Fruit fly (Drosophila melanogaster) whole organism, embryonic: Measurements from ENCODE around the gene CG31664.

Experiments used
- CG10147 ChIP-seq: fragments of 200-800 bp; sonication (Bioruptor generic); optimal IDR thresholded peaks from 2 replicates; lab custom pipeline; 2019; ENCODE audit warnings: missing biosample characterization, mild to moderate bottlenecking, missing genetic modification characterization, moderate library complexity
- CG1024 ChIP-seq: fragments of 200-800 bp; sonication (Bioruptor generic); IDR thresholded peaks from 2 replicates; pipeline ENCODE4 v1.3.6; 2022; ENCODE audit warnings: missing biosample characterization, missing genetic modification characterization
- CG10274 ChIP-seq: fragments of 200-800 bp; sonication (Bioruptor generic); optimal IDR thresholded peaks from 3 replicates; lab custom pipeline; 2017; ENCODE audit warnings: missing biosample characterization, mild to moderate bottlenecking, missing genetic modification characterization
- CG10543 ChIP-seq: fragments of 200-800 bp; sonication (Bioruptor generic); optimal IDR thresholded peaks from 3 replicates; lab custom pipeline; 2017; ENCODE audit warnings: missing biosample characterization, mild to moderate bottlenecking, missing genetic modification characterization, moderate library complexity
- CG11504 ChIP-seq: fragments of 200-800 bp; sonication (Bioruptor generic); optimal IDR thresholded peaks from 3 replicates; lab custom pipeline; 2019; ENCODE audit warnings: missing biosample characterization, mild to moderate bottlenecking, missing genetic modification characterization, moderate library complexity
- CG11560 ChIP-seq: fragments of 200-800 bp; sonication (Bioruptor generic); IDR thresholded peaks from 3 replicates; pipeline ENCODE4 v1.3.6; 2022; ENCODE audit warnings: missing biosample characterization, missing genetic modification characterization
- CG11696 ChIP-seq: fragments of 200-800 bp; sonication (Bioruptor generic); IDR thresholded peaks from 2 replicates; pipeline ENCODE4 v1.3.6; 2022; ENCODE audit warnings: missing biosample characterization, missing genetic modification characterization
- CG11723 ChIP-seq: fragments of 200-800 bp; sonication (Bioruptor generic); optimal IDR thresholded peaks from 2 replicates; lab custom pipeline; 2017; ENCODE audit warnings: missing biosample characterization, mild to moderate bottlenecking, missing genetic modification characterization
- CG14441 ChIP-seq: fragments of 200-800 bp; sonication (Bioruptor generic); IDR thresholded peaks from 2 replicates; pipeline ENCODE4 v1.3.6; 2022; ENCODE audit warnings: missing biosample characterization, missing genetic modification characterization
- CG17359 ChIP-seq: fragments of 200-800 bp; sonication (Bioruptor generic); optimal IDR thresholded peaks from 3 replicates; lab custom pipeline; 2018; ENCODE audit warnings: missing biosample characterization, mild to moderate bottlenecking, missing genetic modification characterization, moderate library complexity
- CG2129 ChIP-seq: fragments of 200-800 bp; sonication (Bioruptor generic); IDR thresholded peaks from 2 replicates; pipeline ENCODE4 v1.3.6; 2022; ENCODE audit warnings: missing biosample characterization, missing genetic modification characterization; ENCODE audit not compliant: partially characterized antibody
- CG2678 ChIP-seq: fragments of 200-800 bp; sonication (Bioruptor generic); optimal IDR thresholded peaks from 3 replicates; lab custom pipeline; 2019; ENCODE audit warnings: missing biosample characterization, mild to moderate bottlenecking, missing genetic modification characterization, moderate library complexity
- CG2875 ChIP-seq: fragments of 200-800 bp; sonication (Bioruptor generic); optimal IDR thresholded peaks from 2 replicates; lab custom pipeline; 2017; ENCODE audit warnings: missing biosample characterization, mild to moderate bottlenecking, missing genetic modification characterization, missing genetic modification reagents
- CG32532 ChIP-seq: fragments of 200-800 bp; sonication (Bioruptor generic); IDR thresholded peaks from 2 replicates; pipeline ENCODE4 v1.3.6; 2022; ENCODE audit warnings: missing biosample characterization, missing genetic modification characterization
- CG3847 ChIP-seq: fragments of 200-800 bp; sonication (Bioruptor generic); IDR thresholded peaks from 2 replicates; pipeline ENCODE4 v1.3.6; 2022; ENCODE audit warnings: missing biosample characterization, missing genetic modification characterization
- CG43689 ChIP-seq: fragments of 200-800 bp; sonication (Bioruptor generic); IDR thresholded peaks from 2 replicates; pipeline ENCODE4 v1.3.6; 2022; ENCODE audit warnings: missing biosample characterization, missing genetic modification characterization
- CG4820 ChIP-seq: fragments of 200-800 bp; sonication (Bioruptor generic); optimal IDR thresholded peaks from 3 replicates; lab custom pipeline; 2016; ENCODE audit warnings: missing biosample characterization, missing genetic modification characterization
- CG7556 ChIP-seq: fragments of 200-800 bp; sonication (Bioruptor generic); optimal IDR thresholded peaks from 2 replicates; lab custom pipeline; 2017; ENCODE audit warnings: missing biosample characterization, mild to moderate bottlenecking, missing genetic modification characterization
- CG8765 ChIP-seq: fragments of 200-800 bp; sonication (Bioruptor generic); IDR thresholded peaks from 2 replicates; pipeline ENCODE4 v1.3.6; 2022; ENCODE audit warnings: missing biosample characterization, missing genetic modification characterization
- D19A ChIP-seq: fragments of 200-800 bp; optimal IDR thresholded peaks from 3 replicates; lab custom pipeline; 2019; ENCODE audit warnings: missing biosample characterization, mild to moderate bottlenecking, missing genetic modification characterization, moderate library complexity
- D19B ChIP-seq: fragments of 200-800 bp; sonication (Bioruptor generic); optimal IDR thresholded peaks from 2 replicates; lab custom pipeline; 2017; ENCODE audit warnings: missing biosample characterization, mild to moderate bottlenecking, missing genetic modification characterization
- Deaf1 ChIP-seq: fragments of 200-800 bp; optimal IDR thresholded peaks from 3 replicates; lab custom pipeline; 2019; ENCODE audit warnings: missing biosample characterization, mild to moderate bottlenecking, missing genetic modification characterization, moderate library complexity
- Dref ChIP-seq: fragments of 200-800 bp; sonication (Bioruptor generic); IDR thresholded peaks from 2 replicates; pipeline ENCODE4 v1.3.6; 2022; ENCODE audit warnings: missing biosample characterization, missing genetic modification characterization
- Ets65A ChIP-seq: fragments of 200-800 bp; sonication (Bioruptor generic); peaks from one replicate; lab custom pipeline; 2016; ENCODE audit warnings: missing biosample characterization, missing genetic modification characterization
- H15 ChIP-seq: fragments of 200-800 bp; sonication (Bioruptor generic); IDR thresholded peaks from 3 replicates; pipeline ENCODE4 v1.3.6; 2022; ENCODE audit warnings: missing biosample characterization, missing genetic modification characterization
- HHEX ChIP-seq: fragments of 200-800 bp; sonication (Bioruptor generic); optimal IDR thresholded peaks from 3 replicates; lab custom pipeline; 2017; ENCODE audit warnings: missing biosample characterization, mild to moderate bottlenecking, missing genetic modification characterization, missing genetic modification reagents
- HLH3B ChIP-seq: fragments of 200-800 bp; sonication (Bioruptor generic); IDR thresholded peaks from 2 replicates; pipeline ENCODE4 v1.3.6; 2022; ENCODE audit warnings: missing biosample characterization, missing genetic modification characterization
- Mes4 ChIP-seq: fragments of 200-800 bp; sonication (Bioruptor generic); optimal IDR thresholded peaks from 2 replicates; lab custom pipeline; 2016; ENCODE audit warnings: missing biosample characterization, missing genetic modification characterization
- Ptx1 ChIP-seq: fragments of 200-800 bp; sonication (Bioruptor generic); IDR thresholded peaks from 2 replicates; pipeline ENCODE4 v1.3.6; 2022; ENCODE audit warnings: missing biosample characterization, missing genetic modification characterization
- Rfx ChIP-seq: fragments of 200-800 bp; sonication (Bioruptor generic); IDR thresholded peaks from 2 replicates; pipeline ENCODE4 v1.3.6; 2022; ENCODE audit warnings: missing biosample characterization, missing genetic modification characterization
- Sox102F ChIP-seq: fragments of 200-800 bp; sonication (Bioruptor generic); optimal IDR thresholded peaks from 2 replicates; lab custom pipeline; 2018; ENCODE audit warnings: missing biosample characterization, mild to moderate bottlenecking, missing genetic modification characterization, moderate library complexity
- ase ChIP-seq: fragments of 200-800 bp; sonication (Bioruptor generic); IDR thresholded peaks from 3 replicates; pipeline ENCODE4 v1.3.6; 2022; ENCODE audit warnings: missing biosample characterization, missing genetic modification characterization
- az2 ChIP-seq: fragments of 200-800 bp; sonication (Bioruptor generic); optimal IDR thresholded peaks from 3 replicates; lab custom pipeline; 2016; ENCODE audit warnings: missing biosample characterization, missing genetic modification characterization
- ci ChIP-seq: fragments of 200-800 bp; sonication (Bioruptor generic); IDR thresholded peaks from 3 replicates; pipeline ENCODE4 v1.3.6; 2022; ENCODE audit warnings: missing biosample characterization, missing genetic modification characterization
- dan ChIP-seq: fragments of 200-800 bp; sonication (Bioruptor generic); IDR thresholded peaks from 2 replicates; pipeline ENCODE4 v1.3.6; 2022; ENCODE audit warnings: missing biosample characterization, missing genetic modification characterization
- dysf ChIP-seq: fragments of 200-800 bp; sonication (Bioruptor generic); IDR thresholded peaks from 3 replicates; pipeline ENCODE4 v1.3.6; 2022; ENCODE audit warnings: missing biosample characterization, missing genetic modification characterization
- eyg ChIP-seq: fragments of 200-800 bp; sonication (Bioruptor generic); optimal IDR thresholded peaks from 3 replicates; lab custom pipeline; 2016; ENCODE audit warnings: missing biosample characterization, missing genetic modification characterization
- gce ChIP-seq: fragments of 200-800 bp; sonication (Bioruptor generic); IDR thresholded peaks from 3 replicates; pipeline ENCODE4 v1.3.6; 2022; ENCODE audit warnings: missing biosample characterization, missing genetic modification characterization
- gem ChIP-seq: fragments of 200-800 bp; sonication (Bioruptor generic); optimal IDR thresholded peaks from 2 replicates; lab custom pipeline; 2019; ENCODE audit warnings: missing biosample characterization, mild to moderate bottlenecking, missing genetic modification characterization, moderate library complexity
- grau ChIP-seq: fragments of 200-800 bp; optimal IDR thresholded peaks from 3 replicates; lab custom pipeline; 2019; ENCODE audit warnings: missing biosample characterization, mild to moderate bottlenecking, missing genetic modification characterization, moderate library complexity
- gro ChIP-seq: fragments of 200-800 bp; sonication (Bioruptor generic); optimal IDR thresholded peaks from 2 replicates; lab custom pipeline; 2016; ENCODE audit warnings: missing biosample characterization, missing genetic modification characterization
- ind ChIP-seq: fragments of 200-800 bp; sonication (Bioruptor generic); optimal IDR thresholded peaks from 3 replicates; lab custom pipeline; 2016; ENCODE audit warnings: missing biosample characterization, missing genetic modification characterization
- kah ChIP-seq: fragments of 200-800 bp; sonication (Bioruptor generic); optimal IDR thresholded peaks from 2 replicates; lab custom pipeline; 2018; ENCODE audit warnings: missing biosample characterization, mild to moderate bottlenecking, missing genetic modification characterization
- lab ChIP-seq: fragments of 200-800 bp; sonication (Bioruptor generic); optimal IDR thresholded peaks from 3 replicates; lab custom pipeline; 2017; ENCODE audit warnings: missing biosample characterization, missing genetic modification characterization, mild to moderate bottlenecking, moderate library complexity, missing genetic modification reagents
- pan ChIP-seq, 4 experiments: fragments of >200 bp in 3 of 4; fragments of 200-800 bp in 1 of 4; sonication (Bioruptor generic) in 1 of 4; optimal IDR thresholded peaks in 3 of 4; IDR thresholded peaks in 1 of 4; 2 replicates each; pipeline versions ENCODE4 v1.3.6 to Lab custom; 2017 to 2022; ENCODE audit warnings: missing biosample characterization in 2 of 4, missing genetic modification characterization in 2 of 4, mixed read lengths in 1 of 4
- peb ChIP-seq: fragments of 200-800 bp; sonication (Bioruptor generic); IDR thresholded peaks from 2 replicates; pipeline ENCODE4 v1.3.6; 2022; ENCODE audit warnings: missing biosample characterization, missing genetic modification characterization
- row ChIP-seq: fragments of 200-800 bp; sonication (Bioruptor generic); IDR thresholded peaks from 3 replicates; pipeline ENCODE4 v1.3.6; 2022; ENCODE audit warnings: missing biosample characterization, missing genetic modification characterization
- sd ChIP-seq: fragments of 200-800 bp; sonication (Bioruptor generic); optimal IDR thresholded peaks from 3 replicates; lab custom pipeline; 2018; ENCODE audit warnings: missing biosample characterization, mild to moderate bottlenecking, missing genetic modification characterization, moderate library complexity
- seq ChIP-seq: fragments of 200-800 bp; sonication (Bioruptor generic); IDR thresholded peaks from 2 replicates; pipeline ENCODE4 v1.3.6; 2022; ENCODE audit warnings: missing biosample characterization, missing genetic modification characterization
- slbo ChIP-seq: fragments of 200-800 bp; sonication (Bioruptor generic); IDR thresholded peaks from 2 replicates; pipeline ENCODE4 v1.3.6; 2022; ENCODE audit warnings: missing biosample characterization, missing genetic modification characterization

CG31664 gene

dm6 chr2L:1839019-1839418 is 12.7 kb upstream of the CG31664 start (continued):
- TF ChIP-seq kah (GFP tag; lab: Kevin White, UChicago): no peak
- no peak for TF ChIP-seq ase (GFP tag; lab: Robert Waterston, UW)
- TF ChIP-seq CG2875 (GFP tag; lab: Kevin White, UChicago): no peak
- no peak for TF ChIP-seq grau
- peak; percentile 88 for TF ChIP-seq Ets65A
- TF ChIP-seq CG3847 (GFP tag; lab: Robert Waterston, UW): peak; percentile 23; the same call in 1 of the 2 replicates
- TF ChIP-seq CG10543: no peak
- no peak for TF ChIP-seq CG43689 (GFP tag; lab: Robert Waterston, UW)
- TF ChIP-seq CG11560 (tag; lab: Robert Waterston, UW): no peak
- no peak for TF ChIP-seq seq (GFP tag; lab: Robert Waterston, UW)
- no peak for TF ChIP-seq Mes4 (GFP tag; lab: Kevin White, UChicago)
- TF ChIP-seq Rfx (GFP tag; lab: Robert Waterston, UW): 0 out of 2 replicates have a peak, but pooled peaks have one; percentile 8
- TF ChIP-seq ci: 0 out of 3 replicates have a peak, but pooled peaks have one; percentile 18
- no peak for TF ChIP-seq CG8765 (GFP tag; lab: Robert Waterston, UW)
- no peak for TF ChIP-seq HHEX (GFP tag; lab: Kevin White, UChicago)
- peak; percentile 51; the same call in 1 of the 2 replicates for TF ChIP-seq CG32532 (GFP tag; lab: Robert Waterston, UW)
- TF ChIP-seq CG1024 (GFP tag; lab: Robert Waterston, UW): no peak
- peak; percentile 32 for TF ChIP-seq CG11504 (tag; lab: Kevin White, UChicago)
- TF ChIP-seq sd (tag; lab: Kevin White, UChicago): no peak
- peak; percentile 31 for TF ChIP-seq CG2678 (tag; lab: Kevin White, UChicago)
- TF ChIP-seq CG17359 (tag; lab: Kevin White, UChicago): peak; percentile 10
- no peak for TF ChIP-seq pan (optimal IDR thresholded peaks at IDR 0.05; lab: Kevin White, UChicago)
- peak in 1 of 2 experiments; percentile 29 for TF ChIP-seq pan (GFP tag; optimal IDR thresholded peaks at IDR 0.05 in 1 of 2, IDR thresholded peaks at IDR 0.05 in 1 of 2)
- TF ChIP-seq D19B (GFP tag; lab: Kevin White, UChicago): peak; percentile 32
- TF ChIP-seq gem (tag; lab: Kevin White, UChicago): peak; percentile 12
- peak; percentile 47; the same call in 1 of the 2 replicates for TF ChIP-seq CG14441 (GFP tag; lab: Robert Waterston, UW)
- TF ChIP-seq Ptx1: 0 out of 2 replicates have a peak, but pooled peaks have one; percentile 10
- no peak for TF ChIP-seq D19A (tag; lab: Kevin White, UChicago)
- TF ChIP-seq az2 (GFP tag; lab: Kevin White, UChicago): no peak
- no peak for TF ChIP-seq dan (GFP tag; lab: Robert Waterston, UW)
- peak; percentile 18; the same call in 1 of the 2 replicates for TF ChIP-seq HLH3B (GFP tag; lab: Robert Waterston, UW)
- no peak for TF ChIP-seq CG4820
- no peak for TF ChIP-seq CG7556 (GFP tag; lab: Kevin White, UChicago)
- TF ChIP-seq slbo (GFP tag; lab: Robert Waterston, UW): peak; percentile 51
- peak; percentile 43; the same call in 2 of the 3 replicates for TF ChIP-seq row (GFP tag; lab: Robert Waterston, UW)
- no peak for TF ChIP-seq eyg (GFP tag; lab: Kevin White, UChicago)
- TF ChIP-seq Sox102F (GFP tag; lab: Kevin White, UChicago): peak; percentile 22
- TF ChIP-seq dysf (GFP tag; lab: Robert Waterston, UW): 0 out of 3 replicates have a peak, but pooled peaks have one; percentile 21
- 0 out of 3 replicates have a peak, but pooled peaks have one; percentile 14 for TF ChIP-seq H15

dm6 chr2L:1837717-1838368 is 11.5 kb upstream of the CG31664 start:
- 0 out of 2 replicates have a peak, but pooled peaks have one; percentile 29 for TF ChIP-seq CG11696 (GFP tag; lab: Robert Waterston, UW)
- no peak for TF ChIP-seq CG10274 (GFP tag; lab: Kevin White, UChicago)
- TF ChIP-seq peb (GFP tag; lab: Robert Waterston, UW): 0 out of 2 replicates have a peak, but pooled peaks have one; percentile 26
- peak; percentile 46 for TF ChIP-seq CG10147 (GFP tag; lab: Kevin White, UChicago)
- TF ChIP-seq kah (GFP tag; lab: Kevin White, UChicago): no peak
- no peak for TF ChIP-seq gro (GFP tag; lab: Kevin White, UChicago)
- no peak for TF ChIP-seq CG11723 (GFP tag; lab: Kevin White, UChicago)
- TF ChIP-seq Dref (GFP tag; lab: Robert Waterston, UW): no peak
- no peak for TF ChIP-seq gce
- TF ChIP-seq Rfx (GFP tag; lab: Robert Waterston, UW): peak; percentile 53
- peak; percentile 34 for TF ChIP-seq ind
- no peak for TF ChIP-seq CG2129 (GFP tag; lab: Robert Waterston, UW)
- peak; percentile 74 for TF ChIP-seq lab (GFP tag; lab: Kevin White, UChicago)
- TF ChIP-seq Deaf1 (tag; lab: Kevin White, UChicago): no peak
